Worm (Caenorhabditis elegans): ENCODE results near the gene grsp-1.

grsp-1 gene

ce11 chrV:19622440-19622914, 13.2 kb downstream of the grsp-1 start, which contains the start of gene Y43F8C.3 (continued):
- TF ChIP-seq attf-5 (GFP tag; optimal IDR thresholded peaks at IDR 0.05): peak; percentile 27
- no peak for TF ChIP-seq ceh-79 (tag; optimal IDR thresholded peaks at IDR 0.05)
- TF ChIP-seq nfyb-1 (GFP tag; IDR thresholded peaks at IDR 0.05): peak; percentile 66; the same call in 1 of the 2 replicates
- no peak for TF ChIP-seq tbx-9 (tag; optimal IDR thresholded peaks at IDR 0.05; ENCODE audit: borderline replicate concordance)
- TF ChIP-seq ceh-27 (GFP tag; optimal IDR thresholded peaks at IDR 0.05): peak; percentile 84
- peak; percentile 93 for TF ChIP-seq egrh-3 (GFP tag; IDR thresholded peaks at IDR 0.05)
- TF ChIP-seq cebp-1 (GFP tag; IDR thresholded peaks at IDR 0.05): no peak
- peak; percentile 78 for TF ChIP-seq cebp-1 (tag; optimal IDR thresholded peaks at IDR 0.05)
- TF ChIP-seq nhr-80 (tag; optimal IDR thresholded peaks at IDR 0.05): peak; percentile 28
- TF ChIP-seq nfya-1 (tag; optimal IDR thresholded peaks at IDR 0.05; ENCODE audit: borderline replicate concordance, insufficient read depth): no peak
- no peak for TF ChIP-seq xnd-1 (tag; optimal IDR thresholded peaks at IDR 0.05)
- TF ChIP-seq lin-54 (GFP tag; optimal IDR thresholded peaks at IDR 0.05): peak; percentile 19
- TF ChIP-seq C06A6.2 (GFP tag; conservative IDR thresholded peaks at IDR 0.05): no peak
- no peak for TF ChIP-seq unc-62 (GFP tag; optimal IDR thresholded peaks at IDR 0.05)
- no peak for TF ChIP-seq lsy-27 (tag; optimal IDR thresholded peaks at IDR 0.05; ENCODE audit: borderline replicate concordance, insufficient read depth)
- TF ChIP-seq chd-7 (tag; optimal IDR thresholded peaks at IDR 0.05): peak; percentile 31
- TF ChIP-seq ets-4 (GFP tag; optimal IDR thresholded peaks at IDR 0.05): peak; percentile 4

- TF ChIP-seq xnd-1 (tag; optimal IDR thresholded peaks at IDR 0.05): no peak
- no peak for TF ChIP-seq F49E8.2 (tag; optimal IDR thresholded peaks at IDR 0.05; ENCODE audit: insufficient read depth)
- TF ChIP-seq lsl-1 (GFP tag; optimal IDR thresholded peaks at IDR 0.05): no peak
- no peak for TF ChIP-seq nfya-1 (tag; optimal IDR thresholded peaks at IDR 0.05; ENCODE audit: borderline replicate concordance, insufficient read depth)
- TF ChIP-seq unc-62 (GFP tag; optimal IDR thresholded peaks at IDR 0.05): no peak
- TF ChIP-seq rpc-1 (optimal IDR thresholded peaks at IDR 0.05): peak; percentile 24
- peak; percentile 58 for TF ChIP-seq rpc-1 (tag; optimal IDR thresholded peaks at IDR 0.05)
Measured at ce11 chrV:19623523-19624312, 14.4 kb downstream of the grsp-1 start.

- TF ChIP-seq hsf-1 (GFP tag; IDR thresholded peaks at IDR 0.05) (no peak), Y67H2A.10 (GFP tag; conservative IDR thresholded peaks at IDR 0.05) (no peak)
Measured at ce11 chrV:19624749-19625148, 15.5 kb downstream of the grsp-1 start, which contains the start of gene dyf-19. dyf-19 (plus strand) TSS chrV:19625049.

- TF ChIP-seq zfh-2 (GFP tag; conservative IDR thresholded peaks at IDR 0.05) (peak; percentile 82), fkh-3 (tag; optimal IDR thresholded peaks at IDR 0.05) (no peak), F33H1.4 (GFP tag; IDR thresholded peaks at IDR 0.05) (no peak), egrh-3 (GFP tag; IDR thresholded peaks at IDR 0.05) (peak; percentile 77; the same call in 1 of the 2 replicates)
Measured at ce11 chrV:19625719-19626118, 16.4 kb downstream of the grsp-1 start.

- TF ChIP-seq T26A5.8 (tag; optimal IDR thresholded peaks at IDR 0.05) (no peak), lin-35 (GFP tag; optimal IDR thresholded peaks at IDR 0.05) (no peak), C17E4.6 (GFP tag; IDR thresholded peaks at IDR 0.05) (0 out of 2 replicates have a peak, but pooled peaks have one; percentile 23), C06A6.2 (GFP tag; conservative IDR thresholded peaks at IDR 0.05) (no peak), akir-1 (GFP tag; optimal IDR thresholded peaks at IDR 0.05) (no peak), D2030.7 (GFP tag; IDR thresholded peaks at IDR 0.05) (0 out of 2 replicates have a peak, but pooled peaks have one; percentile 24), F22D6.2 (tag; optimal IDR thresholded peaks at IDR 0.05) (no peak), hmg-1.2 (GFP tag; IDR thresholded peaks at IDR 0.05) (peak; percentile 96), nfya-2 (GFP tag; IDR thresholded peaks at IDR 0.05) (0 out of 2 replicates have a peak, but pooled peaks have one; percentile 58), tbp1 (GFP tag; optimal IDR thresholded peaks at IDR 0.05) (no peak), nfya-1 (tag; optimal IDR thresholded peaks at IDR 0.05; ENCODE audit: borderline replicate concordance, insufficient read depth) (no peak), bed-2 (GFP tag; IDR thresholded peaks at IDR 0.05) (no peak), ztf-28 (GFP tag; IDR thresholded peaks at IDR 0.05) (0 out of 2 replicates have a peak, but pooled peaks have one; percentile 44), K11D2.4 (GFP tag; IDR thresholded peaks at IDR 0.05) (no peak), aptf-3 (GFP tag; IDR thresholded peaks at IDR 0.05) (0 out of 2 replicates have a peak, but pooled peaks have one; percentile 72), F39B2.1 (GFP tag; IDR thresholded peaks at IDR 0.05) (0 out of 2 replicates have a peak, but pooled peaks have one; percentile 3)
Measured at ce11 chrV:19629544-19629943, 20.2 kb downstream of the grsp-1 start.
